Fruit fly (Drosophila melanogaster) whole organism, adult: Measurements from ENCODE around the gene qtc.
A peak's percentile ranks its signal among the peaks of the same experiment; 100 is the strongest.

Experiments
- CG11617 ChIP-seq: fragments of 200-800 bp; sonication (Bioruptor generic); optimal IDR thresholded peaks from 2 replicates; lab custom pipeline; 2017; ENCODE audit warnings: mild to moderate bottlenecking, missing biosample characterization, missing genetic modification reagents, missing genetic modification characterization
- CG14711 ChIP-seq: fragments of 200-800 bp; sonication (Bioruptor generic); optimal IDR thresholded peaks from 2 replicates; lab custom pipeline; 2018; ENCODE audit warnings: missing biosample characterization, mild to moderate bottlenecking, missing genetic modification characterization, moderate library complexity
- CG1620 ChIP-seq: fragments of 200-800 bp; sonication (Bioruptor generic); optimal IDR thresholded peaks from 2 replicates; lab custom pipeline; 2016; ENCODE audit warnings: missing biosample characterization, missing genetic modification characterization
- CG33017 ChIP-seq: fragments of 200-800 bp; sonication (Bioruptor generic); optimal IDR thresholded peaks from 2 replicates; lab custom pipeline; 2018; ENCODE audit warnings: missing biosample characterization, mild to moderate bottlenecking, missing genetic modification characterization, moderate library complexity
- CG7045 ChIP-seq: fragments of 200-800 bp; sonication (Bioruptor generic); optimal IDR thresholded peaks from 2 replicates; lab custom pipeline; 2017; ENCODE audit warnings: missing biosample characterization, mild to moderate bottlenecking, missing genetic modification characterization
- CG7101 ChIP-seq: fragments of 200-800 bp; sonication (Bioruptor generic); optimal IDR thresholded peaks from 2 replicates; lab custom pipeline; 2018; ENCODE audit warnings: missing biosample characterization, mild to moderate bottlenecking, missing genetic modification characterization, moderate library complexity
- Clk ChIP-seq: fragments of 200-800 bp; sonication (Bioruptor generic); optimal IDR thresholded peaks from 2 replicates; lab custom pipeline; 2017; ENCODE audit warnings: missing biosample characterization, missing genetic modification characterization
- Crg-1 ChIP-seq: fragments of 200-800 bp; sonication (Bioruptor generic); optimal IDR thresholded peaks from 2 replicates; lab custom pipeline; 2016; ENCODE audit warnings: missing biosample characterization, missing genetic modification characterization
- Mnt ChIP-seq: fragments of 200-800 bp; sonication (Bioruptor generic); optimal IDR thresholded peaks from 2 replicates; lab custom pipeline; 2016; ENCODE audit warnings: missing biosample characterization, mild to moderate bottlenecking, missing genetic modification characterization
- bab1 ChIP-seq: fragments of 200-800 bp; sonication (Bioruptor generic); optimal IDR thresholded peaks from 3 replicates; lab custom pipeline; 2019; ENCODE audit warnings: missing biosample characterization, mild to moderate bottlenecking, missing genetic modification characterization, moderate library complexity
- cnc ChIP-seq, 2 experiments: fragments of >200 bp; optimal IDR thresholded peaks; 2 replicates each; lab custom pipeline; 2017
- kay ChIP-seq: fragments of 200-800 bp; sonication (Bioruptor generic); peaks from one replicate; lab custom pipeline; 2016; ENCODE audit warnings: missing biosample characterization, missing genetic modification characterization, borderline replicate concordance
- ovo ChIP-seq: fragments of 200-800 bp; sonication (Bioruptor generic); optimal IDR thresholded peaks from 2 replicates; lab custom pipeline; 2016; ENCODE audit warnings: missing biosample characterization, missing genetic modification characterization
- toe ChIP-seq: fragments of 200-800 bp; sonication (Bioruptor generic); optimal IDR thresholded peaks from 2 replicates; lab custom pipeline; 2016; ENCODE audit warnings: missing biosample characterization, missing genetic modification characterization

DNA sequence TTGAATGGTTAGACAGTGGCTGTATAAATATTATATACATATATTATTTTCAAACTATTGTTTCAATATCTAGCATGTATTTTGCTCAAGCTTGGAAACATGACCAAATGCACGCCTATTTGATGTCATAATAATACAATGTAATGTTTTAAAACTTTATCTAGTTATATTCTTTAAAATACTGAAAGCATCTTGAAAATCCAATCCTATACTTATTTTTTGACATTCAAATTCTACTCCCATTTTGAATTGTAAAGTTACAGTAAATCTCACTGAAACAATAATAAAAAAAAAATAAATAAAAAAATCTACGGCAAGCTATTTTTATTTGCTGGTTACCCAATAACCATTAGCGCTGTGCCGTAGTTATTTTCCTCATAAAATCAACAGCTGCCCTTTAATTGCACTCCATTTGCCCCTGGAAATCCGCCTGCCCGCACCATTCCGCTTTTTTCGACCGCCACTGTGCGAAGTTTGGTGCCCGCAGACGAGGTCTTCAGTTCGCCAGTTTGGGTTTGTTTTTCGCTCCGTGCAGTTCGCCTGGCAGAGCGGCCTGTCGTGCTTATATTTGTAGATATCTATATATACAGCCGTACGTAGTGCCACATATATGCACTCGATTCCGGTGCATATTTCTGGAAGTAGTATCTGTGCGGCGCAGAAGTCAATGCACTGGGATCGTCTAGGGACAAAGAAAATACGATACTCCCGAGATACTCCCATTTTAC lies 15.6 kb upstream of the qtc start:
- TF ChIP-seq cnc (optimal IDR thresholded peaks at IDR 0.05; lab: Kevin White, UChicago) = no peak
- no peak for TF ChIP-seq Clk (GFP tag; lab: Kevin White, UChicago)
- TF ChIP-seq kay = peak; percentile 66
- TF ChIP-seq ovo = peak; percentile 58
- peak; percentile 57 for TF ChIP-seq CG11617
- no peak for TF ChIP-seq toe
- peak; percentile 48 for TF ChIP-seq CG7101 (tag; lab: Kevin White, UChicago)
- no peak for TF ChIP-seq CG14711 (tag; lab: Kevin White, UChicago)
- TF ChIP-seq bab1 = no peak
- TF ChIP-seq CG1620 (GFP tag; lab: Kevin White, UChicago) = peak; percentile 4
- TF ChIP-seq Mnt = peak; percentile 33
- peak; percentile 57 for TF ChIP-seq CG33017 (tag; lab: Kevin White, UChicago)
- peak; percentile 34 for TF ChIP-seq Crg-1
- TF ChIP-seq CG7045 (GFP tag; lab: Kevin White, UChicago) = no peak
